Fruit fly (Drosophila melanogaster) Kc167 (cell line): ENCODE measurements around the gene lectin-24Db.

Source experiments
- Myc ChIP-seq: fragments of >200 bp; optimal IDR thresholded peaks from 2 replicates; lab custom pipeline; 2017; ENCODE audit warnings: missing external identifiers
- Sin3A ChIP-seq: fragments of >200 bp; optimal IDR thresholded peaks from 2 replicates; lab custom pipeline; 2018; ENCODE audit warnings: missing external identifiers
- h ChIP-seq: fragments of >200 bp; optimal IDR thresholded peaks from 3 replicates; lab custom pipeline; 2018; ENCODE audit warnings: missing external identifiers
- insv ChIP-seq: fragments of >200 bp; optimal IDR thresholded peaks from 3 replicates; lab custom pipeline; 2018; ENCODE audit warnings: missing external identifiers
- psq ChIP-seq: fragments of >200 bp; optimal IDR thresholded peaks from 2 replicates; lab custom pipeline; 2017; ENCODE audit warnings: missing external identifiers

dm6 chr2L:4179960-4180359, 8.0 kb upstream of the lectin-24Db start:
- TF ChIP-seq psq (lab: Kevin White, UChicago) (no peak), h (no peak), Sin3A (lab: Kevin White, UChicago) (no peak), insv (lab: Kevin White, UChicago) (no peak), Myc (no peak)
